Worm (Caenorhabditis elegans): ENCODE measurements around the gene fipr-7.

- TF ChIP-seq cog-1 (tag; optimal IDR thresholded peaks at IDR 0.05) (no peak), klf-2 (GFP tag; conservative IDR thresholded peaks at IDR 0.05) (no peak), ztf-23 (GFP tag; IDR thresholded peaks at IDR 0.05) (no peak), med-1 (GFP tag; optimal IDR thresholded peaks at IDR 0.05; ENCODE audit: insufficient read depth) (no peak), ref-1 (GFP tag; conservative IDR thresholded peaks at IDR 0.05) (no peak), T22C8.4 (GFP tag; IDR thresholded peaks at IDR 0.05) (no peak), flt-1 (GFP tag; IDR thresholded peaks at IDR 0.05) (no peak), ztf-29 (GFP tag; IDR thresholded peaks at IDR 0.05) (no peak)
These were observed 23.1 kb upstream of the fipr-7 start, which contains the start of gene rpc-25 for ce11 chrV:10206502-10206901.

All from whole organism, midembryonic.